Fruit fly (Drosophila melanogaster) whole organism, prepupa: ENCODE data around the gene CG46467.

Source experiments
- CG16779 ChIP-seq: fragments of 200-800 bp; sonication (Bioruptor generic); optimal IDR thresholded peaks from 3 replicates; lab custom pipeline; 2017; ENCODE audit warnings: missing biosample characterization, mild to moderate bottlenecking, missing genetic modification characterization
- CG6854 ChIP-seq: fragments of 200-800 bp; sonication (Bioruptor generic); optimal IDR thresholded peaks from 2 replicates; lab custom pipeline; 2017; ENCODE audit warnings: missing biosample characterization, mild to moderate bottlenecking, missing genetic modification characterization
- CG8632 ChIP-seq: fragments of 200-800 bp; sonication (Bioruptor generic); optimal IDR thresholded peaks from 3 replicates; lab custom pipeline; 2016; ENCODE audit warnings: missing biosample characterization, missing genetic modification characterization
- Gug ChIP-seq: fragments of 200-800 bp; sonication (Bioruptor generic); IDR thresholded peaks from 2 replicates; pipeline ENCODE4 v1.3.6; 2022; ENCODE audit warnings: missing biosample characterization, missing genetic modification characterization
- Hr39 ChIP-seq: fragments of 200-800 bp; sonication (Bioruptor generic); optimal IDR thresholded peaks from 2 replicates; lab custom pipeline; 2016; ENCODE audit warnings: missing biosample characterization, missing genetic modification characterization
- Smox ChIP-seq: fragments of 200-800 bp; sonication (Bioruptor generic); optimal IDR thresholded peaks from 3 replicates; lab custom pipeline; 2016; ENCODE audit warnings: missing biosample characterization, missing genetic modification characterization
- spab ChIP-seq: fragments of 200-800 bp; sonication (Bioruptor generic); optimal IDR thresholded peaks from 2 replicates; lab custom pipeline; 2017; ENCODE audit warnings: missing biosample characterization, mild to moderate bottlenecking, missing genetic modification characterization, missing genetic modification reagents
- ss ChIP-seq, 2 experiments: fragments of 200-800 bp; sonication (Bioruptor generic); optimal IDR thresholded peaks; 2 replicates in 1 of 2; 3 replicates in 1 of 2; lab custom pipeline; 2017 to 2018; ENCODE audit warnings: mild to moderate bottlenecking in 2 of 2, missing biosample characterization in 2 of 2, missing genetic modification characterization in 2 of 2, moderate library complexity in 1 of 2

DNA sequence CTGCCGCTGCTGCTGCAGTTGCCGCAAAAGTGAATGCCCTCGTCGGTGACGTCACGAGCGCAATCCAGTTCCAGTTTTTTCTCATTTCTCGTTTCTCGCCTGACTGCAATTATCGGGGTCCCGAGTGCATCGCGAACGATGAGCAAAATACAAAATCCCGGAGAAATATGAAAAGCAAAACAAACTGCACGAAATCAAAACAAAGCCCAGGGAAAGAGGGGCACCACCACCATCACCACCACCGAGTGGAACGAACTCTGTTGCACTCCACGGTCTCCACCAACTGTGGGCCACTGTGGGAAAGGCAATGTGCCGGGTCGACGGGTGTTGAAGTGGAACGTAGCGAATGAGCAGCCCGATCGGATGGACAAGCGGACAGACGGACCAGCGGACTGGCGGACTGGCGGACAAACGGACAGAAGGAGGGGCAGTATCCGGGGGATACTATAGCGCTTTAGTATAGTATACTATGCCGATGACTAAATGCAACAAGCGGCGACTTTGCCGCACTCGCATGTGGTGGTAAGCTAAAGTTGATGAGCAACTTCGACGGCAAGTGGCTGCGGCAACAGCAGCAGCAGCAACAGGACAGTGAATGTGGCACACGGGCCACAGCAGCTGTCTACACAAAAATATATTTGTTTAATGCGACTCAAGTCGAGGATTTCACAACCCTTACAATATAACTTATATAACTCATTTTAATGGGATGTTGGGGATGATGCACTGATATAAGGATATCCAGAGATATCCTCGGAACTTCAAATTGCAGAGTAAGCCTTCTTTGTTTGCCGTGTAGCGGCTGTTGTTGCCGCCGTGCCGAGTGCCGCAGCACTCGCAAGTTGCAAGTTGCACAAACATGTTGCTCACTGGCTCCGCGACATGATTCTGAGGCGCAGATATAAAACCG, 86.9 kb downstream of the CG46467 start:
- TF ChIP-seq Hr39 (GFP tag; lab: Kevin White, UChicago) (peak; percentile 87), CG8632 (GFP tag; lab: Kevin White, UChicago) (peak; percentile 73), CG6854 (peak; percentile 6), Smox (GFP tag; lab: Kevin White, UChicago) (peak; percentile 86), spab (GFP tag; lab: Kevin White, UChicago) (peak; percentile 83), ss (GFP tag; optimal IDR thresholded peaks at IDR 0.05; lab: Kevin White, UChicago) (peak; percentile 54 to 74), Gug (peak; percentile 82), CG16779 (peak; percentile 51)
